Worm (Caenorhabditis elegans) whole organism, midembryonic: Measurements from ENCODE around the gene nlr-1.

Experiments
- T22C8.4 ChIP-seq: fragments of 200-800 bp; sonication (Bioruptor generic); IDR thresholded peaks from 2 replicates; pipeline ENCODE4 v1.3.6; 2022; ENCODE audit warnings: missing genetic modification characterization, missing compliant biosample characterization
- cog-1 ChIP-seq: sonication (generic microtip); optimal IDR thresholded peaks from 2 replicates; lab custom pipeline; 2016; ENCODE audit warnings: missing genetic modification characterization, missing compliant biosample characterization
- flt-1 ChIP-seq: fragments of 200-800 bp; sonication (Bioruptor generic); IDR thresholded peaks from 2 replicates; pipeline ENCODE4 v1.3.6; 2022; ENCODE audit warnings: missing genetic modification characterization, missing compliant biosample characterization
- ref-1 ChIP-seq: fragments of 200-800 bp; sonication (Bioruptor generic); conservative IDR thresholded peaks from 2 replicates; pipeline ENCODE4 v1.3.6; 2022; ENCODE audit warnings: missing genetic modification reagents, missing genetic modification characterization, missing compliant biosample characterization
- tab-1 ChIP-seq: fragments of 200-800 bp; sonication (Bioruptor generic); IDR thresholded peaks from 2 replicates; pipeline ENCODE4 v1.3.6; 2022; ENCODE audit warnings: missing genetic modification characterization, missing compliant biosample characterization
- ztf-23 ChIP-seq: fragments of 200-800 bp; sonication (Bioruptor generic); IDR thresholded peaks from 2 replicates; pipeline ENCODE4 v1.3.6; 2022; ENCODE audit warnings: missing genetic modification reagents, missing genetic modification characterization, missing compliant biosample characterization
- ztf-29 ChIP-seq: fragments of 200-800 bp; sonication (Bioruptor generic); IDR thresholded peaks from 2 replicates; pipeline ENCODE4 v1.3.6; 2022; ENCODE audit warnings: missing genetic modification reagents, missing genetic modification characterization, missing compliant biosample characterization

ce11 chrIV:12202949-12203348 is 24.8 kb upstream of the nlr-1 start, which contains the start of gene F35G2.1:
- no peak for TF ChIP-seq flt-1 (GFP tag; lab: Robert Waterston, UW)
- no peak for TF ChIP-seq ztf-29 (GFP tag; lab: Robert Waterston, UW)
- TF ChIP-seq ref-1 (GFP tag; lab: Robert Waterston, UW) = no peak
- TF ChIP-seq T22C8.4 (GFP tag; lab: Robert Waterston, UW) = no peak
- no peak for TF ChIP-seq cog-1
- no peak for TF ChIP-seq tab-1
- TF ChIP-seq ztf-23 (GFP tag; lab: Robert Waterston, UW) = no peak
